Worm (Caenorhabditis elegans) whole organism, L3 larva: ENCODE results near the gene snt-7.

Experiments
- ceh-82 ChIP-seq: fragments of 150-350 bp; optimal IDR thresholded peaks from 2 replicates; lab custom pipeline; 2014; ENCODE audit warnings: missing biosample characterization, missing genetic modification characterization
- hmg-11 ChIP-seq: sonication (generic microtip); optimal IDR thresholded peaks from 2 replicates; lab custom pipeline; 2016; ENCODE audit warnings: missing genetic modification characterization, missing compliant biosample characterization
- nhr-12 ChIP-seq: fragments of 150-350 bp; optimal IDR thresholded peaks from 2 replicates; lab custom pipeline; 2014; ENCODE audit warnings: missing biosample characterization, missing genetic modification characterization
- nhr-23 ChIP-seq: fragments of 150-350 bp; optimal IDR thresholded peaks from 2 replicates; lab custom pipeline; 2014; ENCODE audit warnings: missing biosample characterization, missing genetic modification reagents, missing genetic modification characterization
- nhr-25 ChIP-seq: sonication (generic microtip); optimal IDR thresholded peaks from 2 replicates; lab custom pipeline; 2017; ENCODE audit warnings: missing biosample characterization, missing genetic modification characterization
- nhr-28 ChIP-seq: fragments of 150-350 bp; optimal IDR thresholded peaks from 2 replicates; lab custom pipeline; 2014; ENCODE audit warnings: missing biosample characterization, missing genetic modification characterization
- nhr-77 ChIP-seq: fragments of 150-350 bp; optimal IDR thresholded peaks from 2 replicates; lab custom pipeline; 2014; ENCODE audit warnings: missing biosample characterization, missing genetic modification characterization
- snpc-4 ChIP-seq: fragments of 150-350 bp; optimal IDR thresholded peaks from 2 replicates; lab custom pipeline; 2014; ENCODE audit warnings: missing biosample characterization, missing genetic modification characterization
- unc-62 ChIP-seq: fragments of 150-350 bp; sonication (generic microtip); optimal IDR thresholded peaks from 4 replicates; lab custom pipeline; 2014; ENCODE audit warnings: missing biosample characterization, missing genetic modification reagents, missing genetic modification characterization
- ztf-11 ChIP-seq: fragments of 150-350 bp; optimal IDR thresholded peaks from 2 replicates; lab custom pipeline; 2014; ENCODE audit warnings: missing biosample characterization, missing genetic modification characterization

- TF ChIP-seq hmg-11 (tag; lab: Kevin White, UChicago) (no peak), nhr-23 (tag; lab: Kevin White, UChicago) (no peak), nhr-12 (no peak), snpc-4 (tag; lab: Kevin White, UChicago) (no peak), nhr-77 (no peak), ztf-11 (no peak), nhr-28 (no peak), ceh-82 (no peak), unc-62 (GFP tag; lab: Kevin White, UChicago) (no peak), nhr-25 (no peak)
Measured at ce11 chrX:15200146-15200545, 1.2 kb upstream of the snt-7 start.
